Worm (Caenorhabditis elegans): ENCODE data around the gene K10B2.4.

K10B2.4 gene

DNA sequence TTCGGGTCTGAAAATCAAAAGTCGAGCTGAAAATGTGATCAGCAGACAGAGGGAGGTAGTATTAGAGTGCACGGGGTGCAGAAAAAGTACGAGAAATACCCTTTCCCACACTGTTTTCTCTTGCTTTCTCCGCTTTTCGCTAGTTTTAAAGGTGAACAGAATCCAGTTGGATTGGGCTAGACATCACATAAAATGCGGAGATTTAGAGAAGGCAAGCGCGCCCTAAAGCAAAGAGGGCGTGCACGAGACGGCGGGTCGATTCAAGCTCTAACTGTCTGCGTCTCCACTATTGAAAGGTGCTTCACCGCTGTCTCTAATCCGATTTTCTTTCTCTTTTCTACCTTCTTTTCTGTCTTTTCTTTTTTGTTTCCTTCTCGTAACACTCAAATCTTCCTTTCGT lies 9.4 kb upstream of the K10B2.4 start (continued):
- TF ChIP-seq unc-130 (tag; optimal IDR thresholded peaks at IDR 0.05) (peak; percentile 84), nhr-12 (tag; optimal IDR thresholded peaks at IDR 0.05) (no peak), egl-27 (tag; optimal IDR thresholded peaks at IDR 0.05) (peak in 1 of 2 experiments; percentile 6), unc-30 (tag; optimal IDR thresholded peaks at IDR 0.05) (no peak), unc-62 (GFP tag; optimal IDR thresholded peaks at IDR 0.05) (no peak), mab-9 (GFP tag; IDR thresholded peaks at IDR 0.05) (0 out of 2 replicates have a peak, but pooled peaks have one; percentile 34), lin-35 (GFP tag; optimal IDR thresholded peaks at IDR 0.05) (peak; percentile 85 to 87), irx-1 (tag; optimal IDR thresholded peaks at IDR 0.05) (peak; percentile 65), aha-1 (tag; optimal IDR thresholded peaks at IDR 0.05) (no peak), hlh-4 (tag; optimal IDR thresholded peaks at IDR 0.05) (no peak), elt-3 (tag; optimal IDR thresholded peaks at IDR 0.05) (peak in 2 of 6 experiments; percentile 57 to 81), isw-1 (GFP tag; IDR thresholded peaks at IDR 0.05) (peak; percentile 85), nhr-47 (tag; optimal IDR thresholded peaks at IDR 0.05) (peak; percentile 88), zip-4 (GFP tag; optimal IDR thresholded peaks at IDR 0.05) (no peak), ets-5 (GFP tag; IDR thresholded peaks at IDR 0.05) (no peak), pax-3 (tag; optimal IDR thresholded peaks at IDR 0.05) (no peak), hlh-17 (GFP tag; optimal IDR thresholded peaks at IDR 0.05; ENCODE audit: borderline replicate concordance) (no peak), nhr-84 (tag; optimal IDR thresholded peaks at IDR 0.05) (no peak), elt-2 (tag; optimal IDR thresholded peaks at IDR 0.05) (peak; percentile 56), fos-1 (tag; optimal IDR thresholded peaks at IDR 0.05) (no peak), efl-3 (GFP tag; optimal IDR thresholded peaks at IDR 0.05) (no peak), vab-15 (tag; optimal IDR thresholded peaks at IDR 0.05) (no peak), unc-86 (tag; optimal IDR thresholded peaks at IDR 0.05) (peak; percentile 80), aly-2 (tag; optimal IDR thresholded peaks at IDR 0.05) (peak; percentile 12), swsn-7 (tag; optimal IDR thresholded peaks at IDR 0.05) (peak; percentile 87), nhr-19 (GFP tag; conservative IDR thresholded peaks at IDR 0.05) (peak; percentile 84), ama-1 (optimal IDR thresholded peaks at IDR 0.05) (no peak), sptf-1 (tag; optimal IDR thresholded peaks at IDR 0.05) (no peak), C34B4.2 (tag; optimal IDR thresholded peaks at IDR 0.05) (no peak), mep-1 (tag; optimal IDR thresholded peaks at IDR 0.05) (peak; percentile 48), dpl-1 (GFP tag; optimal IDR thresholded peaks at IDR 0.05) (peak; percentile 67 to 79 (median 78)), zag-1 (tag; optimal IDR thresholded peaks at IDR 0.05) (no peak)

DNA sequence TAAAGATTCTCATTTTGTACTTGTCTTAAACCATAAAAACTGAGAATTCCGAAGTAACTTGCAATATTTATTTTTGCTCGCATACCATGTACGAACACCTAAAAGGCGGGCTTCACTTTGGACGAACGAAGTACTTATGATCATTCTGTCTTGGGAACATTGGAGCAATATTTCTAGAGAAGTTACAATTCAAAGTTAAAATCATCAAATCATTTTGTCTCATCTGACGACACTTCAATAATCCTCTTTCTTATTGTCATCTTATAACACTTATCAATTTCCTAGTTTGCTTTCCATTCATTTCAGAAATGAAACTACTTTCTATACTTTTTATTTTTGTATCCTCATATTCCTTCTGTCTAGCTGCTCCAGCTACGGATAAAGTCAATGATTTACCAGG lies 5.9 kb upstream of the K10B2.4 start, which contains the start of gene ctsa-4.1:
Gene ctsa-4.1 (plus strand): TSS at position 301 of the 400 bp plus-strand sequence.
- TF ChIP-seq pax-3 (tag; optimal IDR thresholded peaks at IDR 0.05), result no peak
- no peak for TF ChIP-seq ceh-90 (tag; optimal IDR thresholded peaks at IDR 0.05)
- no peak for TF ChIP-seq efl-1 (optimal IDR thresholded peaks at IDR 0.05)
- TF ChIP-seq efl-1 (GFP tag; optimal IDR thresholded peaks at IDR 0.05 in 1 of 2), result peak in 1 of 2 experiments; percentile 24

DNA sequence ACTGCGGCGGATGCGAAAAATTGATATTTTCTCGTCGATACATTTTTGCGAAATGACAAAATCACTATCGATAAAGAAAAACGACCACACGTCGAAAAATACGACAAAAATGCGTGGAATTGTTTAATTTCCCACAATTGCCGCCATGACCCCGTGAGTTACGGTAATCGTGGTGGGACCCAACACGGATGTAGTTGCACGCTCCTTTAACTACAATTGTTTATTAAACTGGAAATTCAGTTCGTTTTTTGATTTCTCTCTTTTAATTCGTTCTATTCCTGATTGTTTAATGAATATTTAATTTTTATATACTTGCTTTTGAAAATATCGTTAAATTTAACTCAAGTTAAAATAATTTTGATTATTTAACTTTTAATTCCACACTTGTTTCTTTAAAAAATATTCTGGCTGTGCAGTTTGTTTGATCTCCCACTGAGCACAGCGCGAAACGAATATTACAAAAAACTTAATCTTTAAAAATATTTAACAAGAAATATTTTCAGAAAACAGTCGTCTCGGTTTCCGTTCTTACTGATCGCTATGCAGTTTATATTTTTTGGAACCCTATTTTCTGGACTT lies 4.6 kb upstream of the K10B2.4 start, which contains the start of the genes ani-2 and clec-88:
Gene ani-2 (minus strand): TSS at position 131 of the 579 bp plus-strand sequence.
Gene clec-88 (plus strand): TSS at position 486 of the 579 bp plus-strand sequence.
- no peak for TF ChIP-seq jun-1 (tag; optimal IDR thresholded peaks at IDR 0.05)
- no peak for TF ChIP-seq rnt-1 (tag; optimal IDR thresholded peaks at IDR 0.05)
- no peak for TF ChIP-seq ama-1 (optimal IDR thresholded peaks at IDR 0.05)
- no peak for TF ChIP-seq F16B12.6 (tag; optimal IDR thresholded peaks at IDR 0.05)
- TF ChIP-seq ces-1 (GFP tag; optimal IDR thresholded peaks at IDR 0.05), result no peak
- no peak for TF ChIP-seq lin-15B (tag; optimal IDR thresholded peaks at IDR 0.05)
- no peak for TF ChIP-seq zag-1 (tag; optimal IDR thresholded peaks at IDR 0.05)
- no peak for TF ChIP-seq snpc-4 (tag; optimal IDR thresholded peaks at IDR 0.05)
- TF ChIP-seq dsc-1 (tag; optimal IDR thresholded peaks at IDR 0.05), result no peak
- no peak for TF ChIP-seq nhr-77 (tag; optimal IDR thresholded peaks at IDR 0.05)
